Fruit fly (Drosophila melanogaster) whole organism, embryonic: ENCODE data around the gene Hsp67Ba.
A peak's percentile ranks its signal among the peaks of the same experiment; 100 is the strongest.

Experiments
- CG10366 ChIP-seq: fragments of 200-800 bp; sonication (Bioruptor generic); IDR thresholded peaks from 2 replicates; pipeline ENCODE4 v1.3.6; 2022; ENCODE audit warnings: missing biosample characterization, missing genetic modification characterization
- CG11247 ChIP-seq: fragments of 200-800 bp; sonication (Bioruptor generic); IDR thresholded peaks from 2 replicates; pipeline ENCODE4 v1.3.6; 2022; ENCODE audit warnings: missing biosample characterization, missing genetic modification characterization
- CG14441 ChIP-seq: fragments of 200-800 bp; sonication (Bioruptor generic); IDR thresholded peaks from 2 replicates; pipeline ENCODE4 v1.3.6; 2022; ENCODE audit warnings: missing biosample characterization, missing genetic modification characterization
- CG15601 ChIP-seq: fragments of 200-800 bp; sonication (Bioruptor generic); optimal IDR thresholded peaks from 3 replicates; lab custom pipeline; 2019; ENCODE audit warnings: missing biosample characterization, mild to moderate bottlenecking, missing genetic modification characterization, moderate library complexity
- CG17829 ChIP-seq: fragments of 200-800 bp; optimal IDR thresholded peaks from 2 replicates; lab custom pipeline; 2019; ENCODE audit warnings: missing biosample characterization, mild to moderate bottlenecking, missing genetic modification characterization, moderate library complexity
- CG18764 ChIP-seq: fragments of 200-800 bp; sonication (Bioruptor generic); optimal IDR thresholded peaks from 3 replicates; lab custom pipeline; 2016; ENCODE audit warnings: missing biosample characterization, missing genetic modification characterization
- CG30403 ChIP-seq: fragments of 200-800 bp; sonication (Bioruptor generic); optimal IDR thresholded peaks from 3 replicates; lab custom pipeline; 2016; ENCODE audit warnings: missing biosample characterization, missing genetic modification characterization
- CG3163 ChIP-seq: fragments of 200-800 bp; sonication (Bioruptor generic); optimal IDR thresholded peaks from 3 replicates; lab custom pipeline; 2016; ENCODE audit warnings: missing biosample characterization, missing genetic modification characterization
- CG32532 ChIP-seq: fragments of 200-800 bp; sonication (Bioruptor generic); IDR thresholded peaks from 2 replicates; pipeline ENCODE4 v1.3.6; 2022; ENCODE audit warnings: missing biosample characterization, missing genetic modification characterization
- CG32767 ChIP-seq: fragments of 200-800 bp; sonication (Bioruptor generic); IDR thresholded peaks from 2 replicates; pipeline ENCODE4 v1.3.6; 2022; ENCODE audit warnings: missing biosample characterization, missing genetic modification characterization
- CG3281 ChIP-seq: fragments of 200-800 bp; sonication (Bioruptor generic); optimal IDR thresholded peaks from 3 replicates; lab custom pipeline; 2017; ENCODE audit warnings: missing biosample characterization, mild to moderate bottlenecking, missing genetic modification characterization
- CG34376 ChIP-seq: fragments of 200-800 bp; sonication (Bioruptor generic); optimal IDR thresholded peaks from 2 replicates; lab custom pipeline; 2018; ENCODE audit warnings: missing biosample characterization, mild to moderate bottlenecking, missing genetic modification characterization
- CG7271 ChIP-seq: fragments of 200-800 bp; sonication (Bioruptor generic); optimal IDR thresholded peaks from 2 replicates; lab custom pipeline; 2018; ENCODE audit warnings: missing biosample characterization, mild to moderate bottlenecking, missing genetic modification characterization, moderate library complexity
- CrebB ChIP-seq: fragments of 200-800 bp; sonication (Bioruptor generic); optimal IDR thresholded peaks from 3 replicates; lab custom pipeline; 2018; ENCODE audit warnings: missing biosample characterization, mild to moderate bottlenecking, missing genetic modification characterization
- Dad ChIP-seq: fragments of 200-800 bp; sonication (Bioruptor generic); optimal IDR thresholded peaks from 3 replicates; lab custom pipeline; 2016; ENCODE audit warnings: missing biosample characterization, missing genetic modification characterization
- Dfd ChIP-seq, 2 experiments: fragments of >200 bp; optimal IDR thresholded peaks; 2 replicates each; lab custom pipeline; 2017; ENCODE audit warnings: missing biosample characterization in 2 of 2, missing genetic modification characterization in 2 of 2
- ERR ChIP-seq: fragments of 200-800 bp; sonication (Bioruptor generic); optimal IDR thresholded peaks from 2 replicates; lab custom pipeline; 2016; ENCODE audit warnings: missing biosample characterization, missing genetic modification characterization
- HLH3B ChIP-seq: fragments of 200-800 bp; sonication (Bioruptor generic); IDR thresholded peaks from 2 replicates; pipeline ENCODE4 v1.3.6; 2022; ENCODE audit warnings: missing biosample characterization, missing genetic modification characterization
- Kr ChIP-seq: fragments of 200-800 bp; sonication (Bioruptor generic); optimal IDR thresholded peaks from 2 replicates; lab custom pipeline; 2017; ENCODE audit warnings: missing biosample characterization, mild to moderate bottlenecking, missing genetic modification characterization
- Lim3 ChIP-seq: fragments of 200-800 bp; sonication (Bioruptor generic); IDR thresholded peaks from 2 replicates; pipeline ENCODE4 v1.3.6; 2022; ENCODE audit warnings: missing biosample characterization, missing genetic modification characterization
- Nf-YC ChIP-seq: fragments of 200-800 bp; optimal IDR thresholded peaks from 3 replicates; lab custom pipeline; 2019; ENCODE audit warnings: missing biosample characterization, mild to moderate bottlenecking, missing genetic modification characterization, moderate library complexity
- NfI ChIP-seq: fragments of 200-800 bp; sonication (Bioruptor generic); optimal IDR thresholded peaks from 3 replicates; lab custom pipeline; 2018; ENCODE audit warnings: missing biosample characterization, mild to moderate bottlenecking, missing genetic modification characterization, moderate library complexity
- Spps ChIP-seq: fragments of 200-800 bp; sonication (Bioruptor generic); optimal IDR thresholded peaks from 2 replicates; lab custom pipeline; 2018; ENCODE audit warnings: missing biosample characterization, mild to moderate bottlenecking, missing genetic modification characterization
- Sry-δ ChIP-seq: fragments of 200-800 bp; sonication (Bioruptor generic); optimal IDR thresholded peaks from 2 replicates; lab custom pipeline; 2016; ENCODE audit warnings: missing biosample characterization, missing genetic modification characterization
- cg ChIP-seq: fragments of 200-800 bp; sonication (Bioruptor generic); optimal IDR thresholded peaks from 3 replicates; lab custom pipeline; 2019; ENCODE audit warnings: missing biosample characterization, mild to moderate bottlenecking, missing genetic modification characterization, moderate library complexity
- chif ChIP-seq, 2 experiments: fragments of 200-800 bp; sonication (Bioruptor generic); optimal IDR thresholded peaks; 3 replicates each; lab custom pipeline; 2016; ENCODE audit warnings: missing biosample characterization in 2 of 2, missing genetic modification characterization in 2 of 2
- chn ChIP-seq: fragments of 200-800 bp; sonication (Bioruptor generic); optimal IDR thresholded peaks from 2 replicates; lab custom pipeline; 2016; ENCODE audit warnings: missing biosample characterization, missing genetic modification characterization
- disco-r ChIP-seq: fragments of 200-800 bp; sonication (Bioruptor generic); optimal IDR thresholded peaks from 2 replicates; lab custom pipeline; 2016; ENCODE audit warnings: missing biosample characterization, missing genetic modification characterization
- emc ChIP-seq: fragments of 200-800 bp; sonication (Bioruptor generic); optimal IDR thresholded peaks from 2 replicates; lab custom pipeline; 2016; ENCODE audit warnings: missing biosample characterization, missing genetic modification characterization
- eyg ChIP-seq: fragments of 200-800 bp; sonication (Bioruptor generic); optimal IDR thresholded peaks from 3 replicates; lab custom pipeline; 2016; ENCODE audit warnings: missing biosample characterization, missing genetic modification characterization
- ftz-f1 ChIP-seq: fragments of 200-800 bp; sonication (Bioruptor generic); optimal IDR thresholded peaks from 2 replicates; lab custom pipeline; 2016; ENCODE audit warnings: missing biosample characterization, missing genetic modification characterization
- gce ChIP-seq: fragments of 200-800 bp; sonication (Bioruptor generic); IDR thresholded peaks from 3 replicates; pipeline ENCODE4 v1.3.6; 2022; ENCODE audit warnings: missing biosample characterization, missing genetic modification characterization
- inv ChIP-seq: fragments of 200-800 bp; sonication (Bioruptor generic); IDR thresholded peaks from 2 replicates; pipeline ENCODE4 v1.3.6; 2022; ENCODE audit warnings: missing biosample characterization, missing genetic modification characterization; ENCODE audit not compliant: partially characterized antibody
- kay ChIP-seq: fragments of 200-800 bp; sonication (Bioruptor generic); optimal IDR thresholded peaks from 2 replicates; lab custom pipeline; 2016; ENCODE audit warnings: missing biosample characterization, missing genetic modification characterization
- lmd ChIP-seq: fragments of 200-800 bp; sonication (Bioruptor generic); IDR thresholded peaks from 2 replicates; pipeline ENCODE4 v1.3.6; 2022; ENCODE audit warnings: missing biosample characterization, missing genetic modification characterization
- nau ChIP-seq: fragments of 200-800 bp; sonication (Bioruptor generic); optimal IDR thresholded peaks from 3 replicates; lab custom pipeline; 2017; ENCODE audit warnings: missing biosample characterization, mild to moderate bottlenecking, missing genetic modification characterization, missing genetic modification reagents
- nerfin-1 ChIP-seq: fragments of 200-800 bp; sonication (Bioruptor generic); optimal IDR thresholded peaks from 3 replicates; lab custom pipeline; 2019; ENCODE audit warnings: missing biosample characterization, mild to moderate bottlenecking, missing genetic modification characterization, moderate library complexity
- nom ChIP-seq: fragments of 200-800 bp; sonication (Bioruptor generic); optimal IDR thresholded peaks from 2 replicates; lab custom pipeline; 2017; ENCODE audit warnings: missing biosample characterization, missing genetic modification characterization, mild to moderate bottlenecking, moderate library complexity, missing genetic modification reagents
- oc ChIP-seq: fragments of 200-800 bp; sonication (Bioruptor generic); optimal IDR thresholded peaks from 2 replicates; lab custom pipeline; 2018; ENCODE audit warnings: missing biosample characterization, mild to moderate bottlenecking, missing genetic modification characterization, moderate library complexity
- odd ChIP-seq: fragments of 200-800 bp; sonication (Bioruptor generic); optimal IDR thresholded peaks from 2 replicates; lab custom pipeline; 2017; ENCODE audit warnings: missing biosample characterization, mild to moderate bottlenecking, missing genetic modification characterization
- org-1 ChIP-seq: fragments of 200-800 bp; sonication (Bioruptor generic); optimal IDR thresholded peaks from 2 replicates; lab custom pipeline; 2017; ENCODE audit warnings: missing biosample characterization, missing genetic modification characterization
- pfk ChIP-seq: fragments of 200-800 bp; sonication (Bioruptor generic); optimal IDR thresholded peaks from 2 replicates; lab custom pipeline; 2018; ENCODE audit warnings: missing biosample characterization, mild to moderate bottlenecking, missing genetic modification characterization, moderate library complexity
- pho ChIP-seq: fragments of 200-800 bp; sonication (Bioruptor generic); optimal IDR thresholded peaks from 2 replicates; lab custom pipeline; 2016; ENCODE audit warnings: missing biosample characterization, missing genetic modification characterization
- scrt ChIP-seq: fragments of 200-800 bp; sonication (Bioruptor generic); optimal IDR thresholded peaks from 2 replicates; lab custom pipeline; 2018; ENCODE audit warnings: missing biosample characterization, mild to moderate bottlenecking, missing genetic modification characterization, moderate library complexity
- sd ChIP-seq: fragments of 200-800 bp; sonication (Bioruptor generic); optimal IDR thresholded peaks from 3 replicates; lab custom pipeline; 2018; ENCODE audit warnings: missing biosample characterization, mild to moderate bottlenecking, missing genetic modification characterization, moderate library complexity
- tap ChIP-seq: fragments of 200-800 bp; optimal IDR thresholded peaks from 3 replicates; lab custom pipeline; 2019; ENCODE audit warnings: missing biosample characterization, mild to moderate bottlenecking, missing genetic modification characterization, moderate library complexity
- trh ChIP-seq: fragments of 200-800 bp; sonication (Bioruptor generic); optimal IDR thresholded peaks from 2 replicates; lab custom pipeline; 2016; ENCODE audit warnings: missing biosample characterization, missing genetic modification characterization
- twi ChIP-seq: fragments of 200-800 bp; optimal IDR thresholded peaks from 2 replicates; lab custom pipeline; 2019; ENCODE audit warnings: missing biosample characterization, mild to moderate bottlenecking, missing genetic modification characterization, moderate library complexity
- tx ChIP-seq: fragments of 200-800 bp; sonication (Bioruptor generic); optimal IDR thresholded peaks from 2 replicates; lab custom pipeline; 2016; ENCODE audit warnings: missing biosample characterization, missing genetic modification characterization
- unpg ChIP-seq: fragments of 200-800 bp; sonication (Bioruptor generic); optimal IDR thresholded peaks from 3 replicates; lab custom pipeline; 2018; ENCODE audit warnings: missing biosample characterization, mild to moderate bottlenecking, missing genetic modification characterization, moderate library complexity
- z ChIP-seq: fragments of 200-800 bp; sonication (Bioruptor generic); IDR thresholded peaks from 3 replicates; pipeline ENCODE4 v1.3.6; 2022; ENCODE audit warnings: missing biosample characterization, missing genetic modification characterization

Gene Hsp67Ba

dm6 chr3L:9397156-9397555, 17.8 kb upstream of the Hsp67Ba start (continued):
- peak; percentile 82 for TF ChIP-seq scrt
- TF ChIP-seq CrebB (tag; lab: Kevin White, UChicago) = peak; percentile 76
- TF ChIP-seq oc (tag; lab: Kevin White, UChicago) = no peak
- TF ChIP-seq Dfd (GFP tag; optimal IDR thresholded peaks at IDR 0.05; lab: Kevin White, UChicago) = no peak
- peak; percentile 69 for TF ChIP-seq pfk (GFP tag; lab: Kevin White, UChicago)
- TF ChIP-seq CG3163 (GFP tag; lab: Kevin White, UChicago) = no peak
- TF ChIP-seq ERR = peak; percentile 49
- peak; percentile 56 for TF ChIP-seq nerfin-1 (tag; lab: Kevin White, UChicago)
- TF ChIP-seq trh (GFP tag; lab: Kevin White, UChicago) = no peak
- peak; percentile 60 for TF ChIP-seq nom
- no peak for TF ChIP-seq CG10366 (GFP tag; lab: Robert Waterston, UW)
- peak; percentile 91 for TF ChIP-seq CG3281
- peak; percentile 48 for TF ChIP-seq CG18764 (GFP tag; lab: Kevin White, UChicago)
- peak; percentile 42 for TF ChIP-seq twi (tag; lab: Kevin White, UChicago)
- peak; percentile 55 for TF ChIP-seq tap
- TF ChIP-seq eyg (GFP tag; lab: Kevin White, UChicago) = peak; percentile 84
- peak in 1 of 2 experiments; percentile 1 for TF ChIP-seq chif (GFP tag; optimal IDR thresholded peaks at IDR 0.05; lab: Kevin White, UChicago)
- peak; percentile 28 for TF ChIP-seq Sry-δ (GFP tag; lab: Kevin White, UChicago)
- no peak for TF ChIP-seq sd (tag; lab: Kevin White, UChicago)
- peak; percentile 22 for TF ChIP-seq Nf-YC
- TF ChIP-seq CG15601 = peak; percentile 36
- TF ChIP-seq CG32767 (GFP tag; lab: Robert Waterston, UW) = no peak
- TF ChIP-seq ftz-f1 (GFP tag; lab: Kevin White, UChicago) = no peak
- no peak for TF ChIP-seq chn (GFP tag; lab: Kevin White, UChicago)
- TF ChIP-seq pho = peak; percentile 43
- TF ChIP-seq CG17829 (tag; lab: Kevin White, UChicago) = no peak
- TF ChIP-seq CG7271 (tag; lab: Kevin White, UChicago) = peak; percentile 28
- no peak for TF ChIP-seq cg (GFP tag; lab: Kevin White, UChicago)
- TF ChIP-seq org-1 = peak; percentile 80
- peak; percentile 82 for TF ChIP-seq nau (GFP tag; lab: Kevin White, UChicago)
- peak; percentile 12 for TF ChIP-seq kay (GFP tag; lab: Kevin White, UChicago)
- TF ChIP-seq unpg (GFP tag; lab: Kevin White, UChicago) = peak; percentile 45
- TF ChIP-seq emc (GFP tag; lab: Kevin White, UChicago) = peak; percentile 10
- peak; percentile 51; the same call in 1 of the 2 replicates for TF ChIP-seq HLH3B (GFP tag; lab: Robert Waterston, UW)
- TF ChIP-seq tx (GFP tag; lab: Kevin White, UChicago) = no peak
- no peak for TF ChIP-seq CG30403 (GFP tag; lab: Kevin White, UChicago)
- TF ChIP-seq CG14441 (GFP tag; lab: Robert Waterston, UW) = peak; percentile 33; the same call in 1 of the 2 replicates
- TF ChIP-seq disco-r (GFP tag; lab: Kevin White, UChicago) = no peak
- peak; percentile 59 for TF ChIP-seq Dad (GFP tag; lab: Kevin White, UChicago)
- TF ChIP-seq Lim3 (GFP tag; lab: Robert Waterston, UW) = no peak
- TF ChIP-seq odd = peak; percentile 47
- no peak for TF ChIP-seq CG11247 (GFP tag; lab: Robert Waterston, UW)
- no peak for TF ChIP-seq gce
- TF ChIP-seq CG32532 (GFP tag; lab: Robert Waterston, UW) = peak; percentile 30; the same call in 1 of the 2 replicates
- TF ChIP-seq inv = no peak
- peak; percentile 41 for TF ChIP-seq Spps (tag; lab: Kevin White, UChicago)
- TF ChIP-seq NfI (GFP tag; lab: Kevin White, UChicago) = peak; percentile 38
- peak; percentile 2 for TF ChIP-seq Kr (GFP tag; lab: Kevin White, UChicago)
- 0 out of 3 replicates have a peak, but pooled peaks have one; percentile 53 for TF ChIP-seq z (GFP tag; lab: Robert Waterston, UW)
- peak; percentile 75 for TF ChIP-seq CG34376 (GFP tag; lab: Kevin White, UChicago)
- no peak for TF ChIP-seq lmd (GFP tag; lab: Robert Waterston, UW)
